Fruit fly (Drosophila melanogaster) whole organism, embryonic: ENCODE results near the gene CG18596.

Experiments used
- CG10267 ChIP-seq: fragments of 200-800 bp; sonication (Bioruptor generic); optimal IDR thresholded peaks from 2 replicates; lab custom pipeline; 2018; ENCODE audit warnings: missing biosample characterization, mild to moderate bottlenecking, missing genetic modification characterization, moderate library complexity
- CG10543 ChIP-seq: fragments of 200-800 bp; sonication (Bioruptor generic); optimal IDR thresholded peaks from 3 replicates; lab custom pipeline; 2017; ENCODE audit warnings: missing biosample characterization, mild to moderate bottlenecking, missing genetic modification characterization, moderate library complexity
- CG10565 ChIP-seq: fragments of 200-800 bp; sonication (Bioruptor generic); optimal IDR thresholded peaks from 3 replicates; lab custom pipeline; 2016; ENCODE audit warnings: missing biosample characterization, mild to moderate bottlenecking, missing genetic modification characterization
- CG10654 ChIP-seq: fragments of 200-800 bp; sonication (Bioruptor generic); optimal IDR thresholded peaks from 2 replicates; lab custom pipeline; 2016; ENCODE audit warnings: missing biosample characterization, missing genetic modification characterization
- CG10959 ChIP-seq: fragments of 200-800 bp; sonication (Bioruptor generic); IDR thresholded peaks from 2 replicates; pipeline ENCODE4 v1.3.6; 2022; ENCODE audit warnings: missing biosample characterization, missing genetic modification characterization
- CG12219 ChIP-seq: fragments of 200-800 bp; sonication (Bioruptor generic); optimal IDR thresholded peaks from 3 replicates; lab custom pipeline; 2018; ENCODE audit warnings: missing biosample characterization, mild to moderate bottlenecking, missing genetic modification characterization
- CG1233 ChIP-seq: fragments of 200-800 bp; sonication (Bioruptor generic); optimal IDR thresholded peaks from 4 replicates; lab custom pipeline; 2018; ENCODE audit warnings: missing biosample characterization, mild to moderate bottlenecking, missing genetic modification characterization
- CG13296 ChIP-seq: fragments of 200-800 bp; sonication (Bioruptor generic); optimal IDR thresholded peaks from 3 replicates; lab custom pipeline; 2018; ENCODE audit warnings: missing biosample characterization, mild to moderate bottlenecking, missing genetic modification characterization
- CG13424 ChIP-seq: fragments of 200-800 bp; sonication (Bioruptor generic); optimal IDR thresholded peaks from 2 replicates; lab custom pipeline; 2019; ENCODE audit warnings: missing biosample characterization, mild to moderate bottlenecking, missing genetic modification characterization, moderate library complexity
- CG14667 ChIP-seq: fragments of 200-800 bp; sonication (Bioruptor generic); IDR thresholded peaks from 2 replicates; pipeline ENCODE4 v1.3.6; 2022; ENCODE audit warnings: missing biosample characterization, missing genetic modification characterization
- CG15696 ChIP-seq: fragments of 200-800 bp; sonication (Bioruptor generic); optimal IDR thresholded peaks from 2 replicates; lab custom pipeline; 2019; ENCODE audit warnings: missing biosample characterization, mild to moderate bottlenecking, missing genetic modification characterization, moderate library complexity
- CG1602 ChIP-seq: fragments of 200-800 bp; sonication (Bioruptor generic); optimal IDR thresholded peaks from 3 replicates; lab custom pipeline; 2016; ENCODE audit warnings: missing biosample characterization, missing genetic modification characterization
- CG17359 ChIP-seq: fragments of 200-800 bp; sonication (Bioruptor generic); optimal IDR thresholded peaks from 3 replicates; lab custom pipeline; 2018; ENCODE audit warnings: missing biosample characterization, mild to moderate bottlenecking, missing genetic modification characterization, moderate library complexity
- CG17361 ChIP-seq: fragments of 200-800 bp; sonication (Bioruptor generic); IDR thresholded peaks from 3 replicates; pipeline ENCODE4 v1.3.6; 2022; ENCODE audit warnings: missing biosample characterization, missing genetic modification characterization
- CG17568 ChIP-seq: fragments of 200-800 bp; sonication (Bioruptor generic); optimal IDR thresholded peaks from 2 replicates; lab custom pipeline; 2018; ENCODE audit warnings: missing biosample characterization, mild to moderate bottlenecking, missing genetic modification characterization, moderate library complexity
- CG18011 ChIP-seq: fragments of 200-800 bp; sonication (Bioruptor generic); optimal IDR thresholded peaks from 2 replicates; lab custom pipeline; 2017; ENCODE audit warnings: missing biosample characterization, missing genetic modification characterization, mild to moderate bottlenecking, moderate library complexity, missing genotype
- CG6765 ChIP-seq: fragments of 200-800 bp; sonication (Bioruptor generic); optimal IDR thresholded peaks from 3 replicates; lab custom pipeline; 2017; ENCODE audit warnings: missing biosample characterization, mild to moderate bottlenecking, missing genetic modification characterization
- CG6791 ChIP-seq: fragments of 200-800 bp; sonication (Bioruptor generic); IDR thresholded peaks from 3 replicates; pipeline ENCODE4 v1.3.6; 2022; ENCODE audit warnings: missing biosample characterization, missing genetic modification characterization; ENCODE audit not compliant: partially characterized antibody
- CG8089 ChIP-seq: fragments of 200-800 bp; sonication (Bioruptor generic); optimal IDR thresholded peaks from 3 replicates; lab custom pipeline; 2016; ENCODE audit warnings: missing biosample characterization, missing genetic modification characterization
- CG9437 ChIP-seq: fragments of 200-800 bp; sonication (Bioruptor generic); optimal IDR thresholded peaks from 2 replicates; lab custom pipeline; 2018; ENCODE audit warnings: missing biosample characterization, mild to moderate bottlenecking, missing genetic modification characterization
- Chrac-16 ChIP-seq: fragments of 200-800 bp; sonication (Bioruptor generic); optimal IDR thresholded peaks from 3 replicates; lab custom pipeline; 2016; ENCODE audit warnings: missing biosample characterization, missing genetic modification characterization
- Hey ChIP-seq: fragments of 200-800 bp; sonication (Bioruptor generic); optimal IDR thresholded peaks from 3 replicates; lab custom pipeline; 2018; ENCODE audit warnings: missing biosample characterization, mild to moderate bottlenecking, missing genetic modification characterization
- Hsf ChIP-seq: fragments of 200-800 bp; sonication (Bioruptor generic); optimal IDR thresholded peaks from 3 replicates; lab custom pipeline; 2016; ENCODE audit warnings: missing biosample characterization, missing genetic modification characterization
- Side ChIP-seq: fragments of 200-800 bp; sonication (Bioruptor generic); optimal IDR thresholded peaks from 2 replicates; lab custom pipeline; 2016; ENCODE audit warnings: missing biosample characterization, missing genetic modification characterization
- Sry-β ChIP-seq: fragments of 200-800 bp; sonication (Bioruptor generic); optimal IDR thresholded peaks from 2 replicates; lab custom pipeline; 2018; ENCODE audit warnings: missing biosample characterization, mild to moderate bottlenecking, missing genetic modification characterization, moderate library complexity
- Vsx1 ChIP-seq: fragments of 200-800 bp; sonication (Bioruptor generic); optimal IDR thresholded peaks from 2 replicates; lab custom pipeline; 2017; ENCODE audit warnings: missing biosample characterization, mild to moderate bottlenecking, missing genetic modification characterization, missing genetic modification reagents
- ap ChIP-seq: fragments of 200-800 bp; sonication (Bioruptor generic); IDR thresholded peaks from 2 replicates; pipeline ENCODE4 v1.3.6; 2022; ENCODE audit warnings: missing biosample characterization, missing genetic modification characterization
- ara ChIP-seq: fragments of 200-800 bp; sonication (Bioruptor generic); IDR thresholded peaks from 2 replicates; pipeline ENCODE4 v1.3.6; 2022; ENCODE audit warnings: missing biosample characterization, missing genetic modification characterization
- cas ChIP-seq: fragments of 200-800 bp; sonication (Bioruptor generic); IDR thresholded peaks from 2 replicates; pipeline ENCODE4 v1.3.6; 2022; ENCODE audit warnings: missing biosample characterization, missing genetic modification characterization
- corto ChIP-seq: fragments of 200-800 bp; sonication (Bioruptor generic); optimal IDR thresholded peaks from 2 replicates; lab custom pipeline; 2016; ENCODE audit warnings: missing biosample characterization, mild to moderate bottlenecking, missing genetic modification characterization, moderate library complexity
- crc ChIP-seq: fragments of 200-800 bp; sonication (Bioruptor generic); optimal IDR thresholded peaks from 2 replicates; lab custom pipeline; 2016; ENCODE audit warnings: missing biosample characterization, missing genetic modification characterization
- dmrt99B ChIP-seq: fragments of 200-800 bp; sonication (Bioruptor generic); optimal IDR thresholded peaks from 2 replicates; lab custom pipeline; 2018; ENCODE audit warnings: missing biosample characterization, mild to moderate bottlenecking, missing genetic modification characterization, moderate library complexity
- knrl ChIP-seq: fragments of 200-800 bp; sonication (Bioruptor generic); IDR thresholded peaks from 3 replicates; pipeline ENCODE4 v1.3.6; 2022; ENCODE audit warnings: missing biosample characterization, missing genetic modification characterization; ENCODE audit not compliant: partially characterized antibody
- nerfin-2 ChIP-seq: fragments of 200-800 bp; sonication (Bioruptor generic); IDR thresholded peaks from 2 replicates; pipeline ENCODE4 v1.3.6; 2022; ENCODE audit warnings: missing biosample characterization, missing genetic modification characterization; ENCODE audit not compliant: partially characterized antibody
- nom ChIP-seq: fragments of 200-800 bp; sonication (Bioruptor generic); optimal IDR thresholded peaks from 2 replicates; lab custom pipeline; 2017; ENCODE audit warnings: missing biosample characterization, missing genetic modification characterization, mild to moderate bottlenecking, moderate library complexity, missing genetic modification reagents
- org-1 ChIP-seq: fragments of 200-800 bp; sonication (Bioruptor generic); optimal IDR thresholded peaks from 2 replicates; lab custom pipeline; 2017; ENCODE audit warnings: missing biosample characterization, missing genetic modification characterization
- pb ChIP-seq: fragments of 200-800 bp; sonication (Bioruptor generic); optimal IDR thresholded peaks from 3 replicates; lab custom pipeline; 2016; ENCODE audit warnings: missing biosample characterization, missing genetic modification characterization
- pnt ChIP-seq: fragments of 200-800 bp; sonication (Bioruptor generic); optimal IDR thresholded peaks from 3 replicates; lab custom pipeline; 2016; ENCODE audit warnings: missing biosample characterization, missing genetic modification characterization
- prd ChIP-seq, 3 experiments: fragments of >200 bp in 2 of 3; fragments of 200-800 bp in 1 of 3; sonication (Bioruptor generic) in 1 of 3; optimal IDR thresholded peaks in 2 of 3; IDR thresholded peaks in 1 of 3; 2 replicates in 2 of 3; 3 replicates in 1 of 3; pipeline versions ENCODE4 v1.3.6 to Lab custom; 2017 to 2022; ENCODE audit warnings: missing biosample characterization in 1 of 3, missing genetic modification characterization in 1 of 3
- ro ChIP-seq: fragments of 200-800 bp; sonication (Bioruptor generic); IDR thresholded peaks from 2 replicates; pipeline ENCODE4 v1.3.6; 2022; ENCODE audit warnings: missing biosample characterization, missing genetic modification characterization
- sc ChIP-seq, 3 experiments: fragments of >200 bp in 2 of 3; fragments of 200-800 bp in 1 of 3; sonication (Bioruptor generic) in 1 of 3; optimal IDR thresholded peaks; 2 replicates in 2 of 3; 3 replicates in 1 of 3; lab custom pipeline; 2017; ENCODE audit warnings: mild to moderate bottlenecking in 1 of 3, missing biosample characterization in 1 of 3, missing genetic modification characterization in 1 of 3, missing genetic modification reagents in 1 of 3
- slou ChIP-seq: fragments of 200-800 bp; sonication (Bioruptor generic); optimal IDR thresholded peaks from 3 replicates; lab custom pipeline; 2016; ENCODE audit warnings: missing biosample characterization, missing genetic modification characterization
- slp2 ChIP-seq: fragments of 200-800 bp; sonication (Bioruptor generic); optimal IDR thresholded peaks from 2 replicates; lab custom pipeline; 2016; ENCODE audit warnings: missing biosample characterization, missing genetic modification characterization
- sqz ChIP-seq: fragments of 200-800 bp; sonication (Bioruptor generic); optimal IDR thresholded peaks from 3 replicates; lab custom pipeline; 2018; ENCODE audit warnings: missing biosample characterization, mild to moderate bottlenecking, missing genetic modification characterization
- unc-4 ChIP-seq: fragments of 200-800 bp; sonication (Bioruptor generic); IDR thresholded peaks from 2 replicates; pipeline ENCODE4 v1.3.6; 2022; ENCODE audit warnings: missing biosample characterization, missing genetic modification characterization; ENCODE audit not compliant: partially characterized antibody
- usp ChIP-seq: fragments of >200 bp; optimal IDR thresholded peaks from 2 replicates; lab custom pipeline; 2017; ENCODE audit warnings: missing biosample characterization, missing genetic modification characterization
- zf30C ChIP-seq: fragments of 200-800 bp; sonication (Bioruptor generic); optimal IDR thresholded peaks from 3 replicates; lab custom pipeline; 2018; ENCODE audit warnings: missing biosample characterization, mild to moderate bottlenecking, missing genetic modification characterization

Gene CG18596

dm6 chr3R:22410537-22411360, 35.0 kb downstream of the CG18596 start, which contains the start of the genes CG13850 and lqfR (continued):
- TF ChIP-seq CG1602 (peak; percentile 78), CG6765 (peak; percentile 57), CG17361 (GFP tag; lab: Robert Waterston, UW) (peak; percentile 91), CG12219 (GFP tag; lab: Kevin White, UChicago) (no peak), sqz (GFP tag; lab: Kevin White, UChicago) (no peak), ara (GFP tag; lab: Robert Waterston, UW) (no peak), slou (peak; percentile 47), CG10543 (GFP tag; lab: Kevin White, UChicago) (peak; percentile 82), unc-4 (no peak), CG18011 (GFP tag; lab: Kevin White, UChicago) (peak; percentile 36), ap (GFP tag; lab: Robert Waterston, UW) (no peak), CG1233 (GFP tag; lab: Kevin White, UChicago) (peak; percentile 58), CG17568 (GFP tag; lab: Kevin White, UChicago) (no peak), CG8089 (peak; percentile 52), ro (GFP tag; lab: Robert Waterston, UW) (no peak), nom (GFP tag; lab: Kevin White, UChicago) (no peak), knrl (no peak), CG13424 (tag; lab: Kevin White, UChicago) (peak; percentile 69), prd (optimal IDR thresholded peaks at IDR 0.05; lab: Kevin White, UChicago) (no peak), prd (GFP tag; IDR thresholded peaks at IDR 0.05; lab: Robert Waterston, UW) (peak; percentile 60; the same call in 2 of the 3 replicates), CG15696 (peak; percentile 51), Hsf (GFP tag; lab: Kevin White, UChicago) (peak; percentile 80), cas (no peak), Side (GFP tag; lab: Kevin White, UChicago) (peak; percentile 66), Vsx1 (GFP tag; lab: Kevin White, UChicago) (peak; percentile 87), slp2 (GFP tag; lab: Kevin White, UChicago) (peak; percentile 72), CG13296 (GFP tag; lab: Kevin White, UChicago) (peak; percentile 46), CG10565 (GFP tag; lab: Kevin White, UChicago) (peak; percentile 12), org-1 (peak; percentile 45), dmrt99B (tag; lab: Kevin White, UChicago) (no peak), Sry-β (GFP tag; lab: Kevin White, UChicago) (peak; percentile 97), CG10959 (GFP tag; lab: Robert Waterston, UW) (no peak), CG9437 (GFP tag; lab: Kevin White, UChicago) (peak; percentile 72), pnt (GFP tag; lab: Kevin White, UChicago) (peak; percentile 61), Hey (tag; lab: Kevin White, UChicago) (no peak), CG10267 (peak; percentile 97), crc (GFP tag; lab: Kevin White, UChicago) (peak; percentile 56), usp (GFP tag; lab: Kevin White, UChicago) (no peak), nerfin-2 (GFP tag; lab: Robert Waterston, UW) (no peak), CG17359 (peak; percentile 54), sc (optimal IDR thresholded peaks at IDR 0.05; lab: Kevin White, UChicago) (no peak), sc (GFP tag; optimal IDR thresholded peaks at IDR 0.05; lab: Kevin White, UChicago) (peak; percentile 52), CG10654 (GFP tag; lab: Kevin White, UChicago) (peak; percentile 81), pb (GFP tag; lab: Kevin White, UChicago) (peak; percentile 71), zf30C (GFP tag; lab: Kevin White, UChicago) (no peak), corto (GFP tag; lab: Kevin White, UChicago) (peak; percentile 17), Chrac-16 (GFP tag; lab: Kevin White, UChicago) (peak; percentile 76), CG14667 (peak; percentile 25; the same call in 1 of the 2 replicates), CG6791 (GFP tag; lab: Robert Waterston, UW) (no peak)
